Fruit fly (Drosophila melanogaster): ENCODE results near the gene CG2975.
A peak's percentile ranks its signal among the peaks of the same experiment; 100 is the strongest.

Gene CG2975

DNA sequence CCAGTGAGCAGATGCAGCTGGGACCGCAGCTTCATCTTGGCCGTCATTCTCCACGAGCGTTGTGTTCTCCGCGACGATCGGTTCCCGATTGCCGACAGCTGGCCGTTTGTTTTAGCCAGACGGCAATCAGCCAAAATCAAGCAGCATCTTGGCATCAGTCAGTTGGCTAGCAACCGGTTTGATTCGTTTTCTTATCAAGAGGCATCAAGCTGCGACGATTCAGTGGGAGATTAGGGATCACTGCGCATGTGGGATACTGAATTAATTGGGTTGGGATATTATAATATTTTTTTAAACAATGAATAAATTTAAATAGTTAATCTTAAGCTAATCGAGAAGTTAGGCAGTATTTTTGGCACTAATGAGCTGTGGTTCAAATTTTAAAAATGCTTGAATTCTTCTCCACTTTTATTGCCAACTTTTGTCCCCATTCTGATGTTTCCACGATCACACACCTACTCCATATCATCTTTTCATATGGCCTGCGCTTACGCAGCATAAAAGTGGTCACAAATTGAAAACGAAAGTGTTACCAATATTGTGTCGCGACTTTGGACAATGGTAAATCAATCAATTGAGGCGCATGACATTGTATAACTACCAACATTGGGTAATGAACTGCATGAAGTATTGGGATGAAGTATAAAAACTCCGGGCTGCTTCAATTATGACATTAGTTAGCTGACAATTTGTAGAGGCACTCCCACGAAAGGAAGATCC lies 2.0 kb upstream of the CG2975 start, which contains the start of the genes CG3119 and Cpr23B:
Gene CG3119 (minus strand): TSS at position 92 of the 720 bp plus-strand sequence.
Gene Cpr23B (plus strand): TSS at position 670 of the 720 bp plus-strand sequence.
- TF ChIP-seq rgr (GFP tag; optimal IDR thresholded peaks at IDR 0.05) (no peak), foxo (GFP tag; optimal IDR thresholded peaks at IDR 0.05) (no peak), Dfd (GFP tag; optimal IDR thresholded peaks at IDR 0.05) (no peak), sv (GFP tag; optimal IDR thresholded peaks at IDR 0.05) (no peak), Rel (GFP tag; optimal IDR thresholded peaks at IDR 0.05) (no peak), Rel (tag; optimal IDR thresholded peaks at IDR 0.05) (no peak), woc (GFP tag; optimal IDR thresholded peaks at IDR 0.05) (no peak), brk (GFP tag; optimal IDR thresholded peaks at IDR 0.05) (no peak), Myc (optimal IDR thresholded peaks at IDR 0.05) (no peak), GATAd (GFP tag; optimal IDR thresholded peaks at IDR 0.05) (no peak)

DNA sequence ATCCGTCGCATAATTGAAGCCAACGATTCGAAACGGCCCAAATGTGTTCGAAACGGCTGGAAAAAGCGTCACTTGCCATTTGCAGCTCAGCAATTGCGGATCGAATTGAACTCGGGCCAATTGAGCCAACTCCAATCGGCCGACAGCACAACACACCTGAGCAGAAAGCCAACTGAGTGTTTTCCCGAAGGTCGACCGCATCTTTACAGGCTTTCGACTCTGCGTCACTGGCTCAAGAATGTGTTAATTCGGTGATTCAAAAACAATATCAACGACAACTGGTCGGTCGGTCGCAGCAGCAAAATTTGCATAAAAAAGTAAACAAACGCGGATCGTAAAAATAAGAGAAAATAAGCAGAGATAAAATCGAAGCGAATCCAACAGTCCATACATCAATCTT lies 387 bp downstream of the CG2975 start:
- no peak for TF ChIP-seq dsf (GFP tag; optimal IDR thresholded peaks at IDR 0.05; ENCODE audit: borderline replicate concordance)
- no peak for TF ChIP-seq Hnf4 (GFP tag; optimal IDR thresholded peaks at IDR 0.05)
- no peak for TF ChIP-seq Sp1 (GFP tag; optimal IDR thresholded peaks at IDR 0.05)

DNA sequence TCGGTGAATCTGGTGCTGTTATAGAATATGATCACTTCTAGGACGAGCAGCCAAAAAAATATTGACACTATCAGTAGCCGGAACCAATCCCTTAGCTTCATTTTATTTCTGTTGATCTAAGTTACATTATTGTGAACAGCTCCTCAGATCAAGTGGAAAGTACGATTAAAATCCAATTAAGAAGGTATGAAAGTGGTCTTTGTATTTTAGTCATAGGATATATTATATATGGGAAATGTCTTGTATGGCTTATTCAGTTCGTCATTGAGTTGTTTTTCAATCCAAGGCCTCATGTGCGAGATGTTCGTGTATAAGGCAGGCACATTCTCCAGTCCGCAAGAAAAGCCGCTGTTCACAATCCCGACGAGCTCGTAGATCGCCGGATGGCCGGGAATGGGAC lies 4.5 kb downstream of the CG2975 start, which contains the start of gene CG18558:
Gene CG18558 (minus strand): TSS at position 101 of the 400 bp plus-strand sequence.
- no peak for TF ChIP-seq br (GFP tag; optimal IDR thresholded peaks at IDR 0.05)
- no peak for TF ChIP-seq usp (GFP tag; optimal IDR thresholded peaks at IDR 0.05)
- no peak for TF ChIP-seq fru (GFP tag; optimal IDR thresholded peaks at IDR 0.05)
- TF ChIP-seq sv (GFP tag; optimal IDR thresholded peaks at IDR 0.05), result no peak
- TF ChIP-seq lola (GFP tag; optimal IDR thresholded peaks at IDR 0.05), result no peak
- TF ChIP-seq Rel (GFP tag; optimal IDR thresholded peaks at IDR 0.05), result no peak
- no peak for TF ChIP-seq Rel (tag; optimal IDR thresholded peaks at IDR 0.05)
- TF ChIP-seq brk (GFP tag; optimal IDR thresholded peaks at IDR 0.05), result no peak
- TF ChIP-seq CG9705 (GFP tag; optimal IDR thresholded peaks at IDR 0.05), result no peak
- no peak for TF ChIP-seq GATAd (GFP tag; optimal IDR thresholded peaks at IDR 0.05)
- no peak for TF ChIP-seq Dfd (GFP tag; optimal IDR thresholded peaks at IDR 0.05)
- no peak for TF ChIP-seq OdsH (GFP tag; optimal IDR thresholded peaks at IDR 0.05)
- TF ChIP-seq woc (GFP tag; optimal IDR thresholded peaks at IDR 0.05), result no peak
- TF ChIP-seq Dif (GFP tag; optimal IDR thresholded peaks at IDR 0.05; ENCODE audit: partially characterized antibody), result no peak
- no peak for TF ChIP-seq Vsx2 (GFP tag; optimal IDR thresholded peaks at IDR 0.05; ENCODE audit: partially characterized antibody)
- TF ChIP-seq CG32264 (GFP tag; optimal IDR thresholded peaks at IDR 0.05), result no peak

DNA sequence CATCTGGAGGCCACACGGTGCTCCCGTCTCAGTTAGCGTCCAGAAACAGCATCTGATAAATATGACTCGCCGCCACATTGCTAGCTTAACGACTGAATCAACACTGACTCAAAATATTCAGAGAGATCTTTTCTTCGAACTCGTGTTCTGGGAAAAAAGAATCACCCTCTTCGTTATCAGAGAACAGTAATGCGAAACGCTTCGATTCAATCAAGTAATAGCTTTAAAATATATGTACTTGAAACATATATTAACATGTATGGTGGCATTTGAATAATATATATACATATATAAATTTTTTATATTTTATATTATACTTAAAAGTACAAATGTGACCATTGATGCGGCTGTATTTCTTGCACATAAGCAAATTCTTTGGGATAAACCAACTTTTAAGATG lies 5.7 kb downstream of the CG2975 start, which contains the start of gene CG18557:
Gene CG18557 (minus strand): TSS at position 101 of the 400 bp plus-strand sequence.
- TF ChIP-seq dl (GFP tag; optimal IDR thresholded peaks at IDR 0.05; ENCODE audit: insufficient read depth in 1 of 2, partially characterized antibody in 2 of 2), result no peak
- TF ChIP-seq Rel (GFP tag; optimal IDR thresholded peaks at IDR 0.05), result no peak
- peak; percentile 31 for TF ChIP-seq Rel (tag; optimal IDR thresholded peaks at IDR 0.05)
- peak; percentile 1 for TF ChIP-seq fru (GFP tag; optimal IDR thresholded peaks at IDR 0.05)

DNA sequence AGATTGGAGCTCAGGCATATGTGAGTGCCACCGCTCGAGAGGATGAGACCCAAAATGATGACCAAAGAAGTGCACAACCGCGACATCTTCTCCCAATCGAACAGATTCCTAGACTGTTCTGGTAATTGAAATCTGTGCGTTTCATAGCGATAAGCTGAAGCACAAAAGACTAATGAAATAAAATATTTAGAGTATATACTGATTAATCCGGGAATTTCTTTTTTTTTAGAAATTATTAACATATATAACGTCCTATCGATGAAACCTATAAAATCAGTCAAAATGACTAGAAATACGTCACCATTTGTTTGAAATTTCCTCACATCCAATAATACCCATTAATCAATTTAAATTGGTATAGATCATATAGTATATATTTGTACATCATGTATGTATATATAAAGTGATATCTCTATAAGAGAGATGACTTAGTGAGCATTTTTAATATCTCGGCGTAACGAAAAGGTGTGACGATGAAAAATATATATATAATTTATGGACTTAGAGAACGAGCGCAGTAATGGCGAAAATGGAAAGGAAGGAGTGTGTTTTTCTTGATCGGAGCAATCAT lies 7.3 kb downstream of the CG2975 start, which contains the start of the genes CG3117 and CG2983:
Gene CG3117 (minus strand): TSS at position 101 of the 571 bp plus-strand sequence.
Gene CG2983 (plus strand): TSS at position 521 of the 571 bp plus-strand sequence.
- TF ChIP-seq h (GFP tag; optimal IDR thresholded peaks at IDR 0.05), result no peak
- TF ChIP-seq GATAd (GFP tag; optimal IDR thresholded peaks at IDR 0.05), result no peak
- no peak for TF ChIP-seq br (GFP tag; optimal IDR thresholded peaks at IDR 0.05)
- TF ChIP-seq Rel (GFP tag; optimal IDR thresholded peaks at IDR 0.05), result no peak
- TF ChIP-seq Rel (tag; optimal IDR thresholded peaks at IDR 0.05), result peak; percentile 81

DNA sequence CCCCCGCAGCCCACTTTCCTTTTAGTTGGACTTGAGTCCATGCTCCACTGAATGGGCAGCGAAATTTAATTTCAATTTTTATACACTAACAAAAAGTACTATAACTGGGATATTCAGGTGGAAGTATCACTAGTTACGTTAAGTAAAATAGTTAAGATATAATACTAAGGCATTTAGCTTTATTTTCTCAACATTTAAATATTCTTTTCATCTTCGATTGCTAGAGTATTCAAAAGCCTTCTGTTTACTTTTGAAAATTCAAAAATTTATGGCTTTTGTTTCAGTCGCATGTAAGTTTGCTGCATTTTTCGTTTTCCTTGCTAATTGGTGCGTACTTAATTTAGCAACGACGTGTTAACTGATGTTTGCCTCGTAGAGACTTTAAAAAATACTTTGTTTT lies 11.7 kb downstream of the CG2975 start:
- no peak for TF ChIP-seq GATAd (GFP tag; optimal IDR thresholded peaks at IDR 0.05)
- no peak for TF ChIP-seq Dfd (GFP tag; optimal IDR thresholded peaks at IDR 0.05)
- TF ChIP-seq brk (GFP tag; optimal IDR thresholded peaks at IDR 0.05), result no peak
- TF ChIP-seq CG9705 (GFP tag; optimal IDR thresholded peaks at IDR 0.05), result no peak
- TF ChIP-seq Mio (GFP tag; optimal IDR thresholded peaks at IDR 0.05), result no peak
- no peak for TF ChIP-seq HLH106 (tag; optimal IDR thresholded peaks at IDR 0.05)

Data from whole organism, wandering third instar larva.